Fruit fly (Drosophila melanogaster) S2 (cell line): ENCODE measurements around the gene Nedd4.

ENCODE experiments used
- CG8478 ChIP-seq: fragments of >200 bp; optimal IDR thresholded peaks from 2 replicates; lab custom pipeline; 2018
- CTCF ChIP-seq, 2 experiments: fragments of >200 bp; optimal IDR thresholded peaks; 2 replicates each; lab custom pipeline; 2018

DNA sequence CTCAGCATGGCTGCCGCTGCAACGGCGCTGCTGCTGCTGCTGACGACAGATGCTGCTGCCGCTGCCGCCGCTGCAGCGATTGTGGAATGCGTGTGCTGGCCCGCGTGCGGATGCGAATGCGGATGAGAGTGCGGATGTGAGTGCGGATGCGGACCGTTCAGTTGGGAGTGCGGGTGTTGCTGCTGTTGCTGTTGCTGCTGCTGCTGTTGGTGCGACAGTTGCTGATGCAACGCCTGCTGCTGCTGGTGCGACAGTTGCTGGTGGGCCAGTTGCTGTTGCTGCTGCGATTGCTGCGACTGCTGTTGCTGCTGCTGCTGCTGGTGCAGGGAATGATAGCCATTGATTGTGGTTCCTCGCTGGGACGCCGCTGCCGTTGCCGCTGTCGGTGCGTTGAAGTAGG is 32.4 kb downstream of the Nedd4 start:
- TF ChIP-seq CTCF (optimal IDR thresholded peaks at IDR 0.05; lab: Kevin White, UChicago) (no peak), CG8478 (lab: Kevin White, UChicago) (no peak)
